Fruit fly (Drosophila melanogaster): ENCODE results near the gene vkg.

Gene vkg

dm6 chr2L:4981278-4981966 lies 46.6 kb downstream of the vkg start, which contains the start of the genes CG8892 and CG34126 (continued):
- TF ChIP-seq CG6808 (GFP tag; optimal IDR thresholded peaks at IDR 0.05) (peak; percentile 93), CG3032 (tag; optimal IDR thresholded peaks at IDR 0.05) (peak; percentile 98), CG34406 (GFP tag; optimal IDR thresholded peaks at IDR 0.05) (peak; percentile 94), CG7368 (GFP tag; optimal IDR thresholded peaks at IDR 0.05) (peak; percentile 92), achi (GFP tag; optimal IDR thresholded peaks at IDR 0.05) (peak; percentile 96), topi (GFP tag; optimal IDR thresholded peaks at IDR 0.05) (peak; percentile 97), eg (GFP tag; IDR thresholded peaks at IDR 0.05) (peak; percentile 89), fkh (GFP tag; optimal IDR thresholded peaks at IDR 0.05) (peak; percentile 81), CG11762 (GFP tag; optimal IDR thresholded peaks at IDR 0.05; ENCODE audit: insufficient read depth) (peak; percentile 95), CG4318 (GFP tag; optimal IDR thresholded peaks at IDR 0.05) (peak; percentile 96), salr (GFP tag; optimal IDR thresholded peaks at IDR 0.05) (peak; percentile 91 to 96), Ets96B (tag; optimal IDR thresholded peaks at IDR 0.05) (peak; percentile 92), vri (GFP tag; optimal IDR thresholded peaks at IDR 0.05) (peak; percentile 95), Gug (GFP tag; IDR thresholded peaks at IDR 0.05) (peak; percentile 94), lz (GFP tag; optimal IDR thresholded peaks at IDR 0.05) (peak; percentile 98), CG16779 (tag; optimal IDR thresholded peaks at IDR 0.05) (peak; percentile 82)

- no peak for TF ChIP-seq CG11902 (GFP tag; optimal IDR thresholded peaks at IDR 0.05)
- no peak for TF ChIP-seq fkh (GFP tag; optimal IDR thresholded peaks at IDR 0.05)
- TF ChIP-seq Ets96B (tag; optimal IDR thresholded peaks at IDR 0.05), result no peak
- no peak for TF ChIP-seq CG8119 (GFP tag; IDR thresholded peaks at IDR 0.05)
- TF ChIP-seq CG10631 (GFP tag; optimal IDR thresholded peaks at IDR 0.05), result no peak
- TF ChIP-seq CG6792 (GFP tag; optimal IDR thresholded peaks at IDR 0.05), result no peak
- TF ChIP-seq CG4318 (GFP tag; optimal IDR thresholded peaks at IDR 0.05), result no peak
These were observed 48.9 kb downstream of the vkg start, which contains the start of gene CG8891 for dm6 chr2L:4979138-4979537. Gene CG8891 (minus strand): TSS chr2L:4979379.

- TF ChIP-seq net (GFP tag; optimal IDR thresholded peaks at IDR 0.05) (no peak), dac (GFP tag; optimal IDR thresholded peaks at IDR 0.05) (peak; percentile 65), svp (GFP tag) (no peak), achi (GFP tag; optimal IDR thresholded peaks at IDR 0.05) (no peak), CG10631 (GFP tag; optimal IDR thresholded peaks at IDR 0.05) (no peak), Hr38 (GFP tag; optimal IDR thresholded peaks at IDR 0.05) (peak; percentile 74), Sox102F (GFP tag; optimal IDR thresholded peaks at IDR 0.05) (no peak), CG4318 (GFP tag; optimal IDR thresholded peaks at IDR 0.05) (no peak), CG10669 (GFP tag; optimal IDR thresholded peaks at IDR 0.05) (no peak), CG15336 (GFP tag; IDR thresholded peaks at IDR 0.05) (peak; percentile 95), CG1621 (tag; optimal IDR thresholded peaks at IDR 0.05) (peak; percentile 90), fkh (GFP tag; optimal IDR thresholded peaks at IDR 0.05) (peak; percentile 91), CG8319 (GFP tag; optimal IDR thresholded peaks at IDR 0.05) (peak; percentile 93), Blimp-1 (GFP tag; optimal IDR thresholded peaks at IDR 0.05) (peak; percentile 81), CG7368 (GFP tag; optimal IDR thresholded peaks at IDR 0.05) (no peak), dsx (GFP tag; optimal IDR thresholded peaks at IDR 0.05; ENCODE audit: poor library complexity, severe bottlenecking) (peak; percentile 91), CG3919 (GFP tag; optimal IDR thresholded peaks at IDR 0.05) (no peak), CG34406 (GFP tag; optimal IDR thresholded peaks at IDR 0.05) (peak; percentile 92), pdm3 (GFP tag; optimal IDR thresholded peaks at IDR 0.05) (no peak), Sox14 (GFP tag; optimal IDR thresholded peaks at IDR 0.05) (peak; percentile 95), ss (GFP tag; optimal IDR thresholded peaks at IDR 0.05) (no peak), Smox (GFP tag; optimal IDR thresholded peaks at IDR 0.05) (no peak), Ets21C (GFP tag; optimal IDR thresholded peaks at IDR 0.05) (no peak), lz (GFP tag; optimal IDR thresholded peaks at IDR 0.05) (peak; percentile 94), CG11902 (GFP tag; optimal IDR thresholded peaks at IDR 0.05) (peak; percentile 91), CG6163 (GFP tag; IDR thresholded peaks at IDR 0.05) (peak; percentile 91), CG9139 (GFP tag; optimal IDR thresholded peaks at IDR 0.05) (no peak), Met (GFP tag; optimal IDR thresholded peaks at IDR 0.05) (no peak), Eip78C (GFP tag) (peak; percentile 99), fd59A (GFP tag; optimal IDR thresholded peaks at IDR 0.05) (peak; percentile 84), Eip93F (GFP tag; optimal IDR thresholded peaks at IDR 0.05) (no peak), Gug (GFP tag; IDR thresholded peaks at IDR 0.05) (peak; percentile 93), Eip75B (GFP tag; optimal IDR thresholded peaks at IDR 0.05) (peak; percentile 94), spab (GFP tag; optimal IDR thresholded peaks at IDR 0.05) (no peak)
These were observed 50.9 kb downstream of the vkg start, which contains the start of the genes Gmd and CG3792 for dm6 chr2L:4976988-4977551. Gene Gmd (minus strand): TSS chr2L:4977023. Gene CG3792 (plus strand): TSS chr2L:4977312.

Measured in whole organism, prepupa.